Fruit fly (Drosophila melanogaster) whole organism, pupa: ENCODE results near the gene CG31817.

ENCODE experiments used
- CG12605 ChIP-seq: fragments of 200-800 bp; sonication (Bioruptor generic); IDR thresholded peaks from 2 replicates; pipeline ENCODE4 v1.3.6; 2022; ENCODE audit warnings: missing biosample characterization, missing genetic modification characterization
- CG32121 ChIP-seq: fragments of 200-800 bp; sonication (Bioruptor generic); IDR thresholded peaks from 2 replicates; pipeline ENCODE4 v1.3.6; 2022; ENCODE audit warnings: missing biosample characterization, missing genetic modification characterization
- D1 ChIP-seq: fragments of 200-800 bp; sonication (Bioruptor generic); optimal IDR thresholded peaks from 2 replicates; lab custom pipeline; 2018; ENCODE audit warnings: missing biosample characterization, mild to moderate bottlenecking, missing genetic modification characterization, moderate library complexity
- Snoo ChIP-seq: fragments of 200-800 bp; sonication (Bioruptor generic); optimal IDR thresholded peaks from 3 replicates; lab custom pipeline; 2017; ENCODE audit warnings: missing biosample characterization, mild to moderate bottlenecking, missing genetic modification characterization, inconsistent platforms
- rn ChIP-seq: fragments of 200-800 bp; sonication (Bioruptor generic); IDR thresholded peaks from 2 replicates; pipeline ENCODE4 v1.3.6; 2022; ENCODE audit warnings: missing biosample characterization, missing genetic modification characterization

- TF ChIP-seq rn, result no peak
- no peak for TF ChIP-seq CG32121 (GFP tag; lab: Robert Waterston, UW)
- no peak for TF ChIP-seq D1 (tag; lab: Kevin White, UChicago)
- no peak for TF ChIP-seq CG12605 (GFP tag; lab: Robert Waterston, UW)
- TF ChIP-seq Snoo (tag; lab: Kevin White, UChicago), result no peak
Observed at dm6 chr2L:16351805-16352584, 14.3 kb upstream of the CG31817 start.
